Fruit fly (Drosophila melanogaster): ENCODE measurements around the gene yl.

DNA sequence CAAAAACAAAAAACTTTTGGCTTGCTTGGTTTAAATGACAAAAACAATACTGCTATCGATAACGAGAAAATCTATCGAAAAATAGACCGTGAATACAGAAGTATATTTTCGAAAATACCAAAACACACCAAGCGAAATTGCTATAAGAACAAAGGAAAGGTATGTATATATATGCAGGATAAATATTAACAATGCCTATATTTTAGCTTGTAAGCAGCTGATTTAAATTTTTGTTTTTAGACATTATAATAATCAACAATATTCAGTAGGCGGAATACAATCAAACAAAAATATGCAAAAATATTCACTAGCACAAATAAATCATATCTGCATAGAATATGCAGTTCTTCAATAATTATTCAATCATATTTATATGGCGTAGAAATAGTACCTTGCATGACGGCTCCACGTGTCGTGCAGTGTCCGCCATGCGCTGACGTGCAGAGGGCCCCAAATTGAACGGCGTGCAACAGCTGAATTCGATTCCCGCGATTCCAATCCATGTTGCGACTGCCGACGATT is 44.9 kb downstream of the yl start, which contains the start of the genes Fbxl4 and Dus2:
- TF ChIP-seq pad (GFP tag; optimal IDR thresholded peaks at IDR 0.05) (peak; percentile 83), kay (GFP tag; ENCODE audit: borderline replicate concordance) (no peak), cnc (optimal IDR thresholded peaks at IDR 0.05) (no peak), CG11617 (GFP tag; optimal IDR thresholded peaks at IDR 0.05) (peak; percentile 93), CG7101 (tag; optimal IDR thresholded peaks at IDR 0.05) (peak; percentile 87), Hr96 (GFP tag; optimal IDR thresholded peaks at IDR 0.05) (peak; percentile 93), toe (GFP tag; optimal IDR thresholded peaks at IDR 0.05) (peak; percentile 91), Clk (GFP tag; optimal IDR thresholded peaks at IDR 0.05) (peak; percentile 63), ovo (GFP tag; optimal IDR thresholded peaks at IDR 0.05) (peak; percentile 79), CG14711 (tag; optimal IDR thresholded peaks at IDR 0.05) (peak; percentile 84), cic (GFP tag; optimal IDR thresholded peaks at IDR 0.05) (no peak), Crg-1 (GFP tag; optimal IDR thresholded peaks at IDR 0.05) (peak; percentile 81), CG33017 (tag; optimal IDR thresholded peaks at IDR 0.05) (peak; percentile 61)

All from whole organism, adult.